Fruit fly (Drosophila melanogaster) whole organism: Measurements from ENCODE around the gene CG11178.

Experiments
- CG8478 ChIP-seq: fragments of >200 bp; optimal IDR thresholded peaks from 2 replicates; lab custom pipeline; 2018; ENCODE audit warnings: inconsistent platforms
- Dll ChIP-seq: fragments of >200 bp; optimal IDR thresholded peaks from 2 replicates; lab custom pipeline; 2017

DNA sequence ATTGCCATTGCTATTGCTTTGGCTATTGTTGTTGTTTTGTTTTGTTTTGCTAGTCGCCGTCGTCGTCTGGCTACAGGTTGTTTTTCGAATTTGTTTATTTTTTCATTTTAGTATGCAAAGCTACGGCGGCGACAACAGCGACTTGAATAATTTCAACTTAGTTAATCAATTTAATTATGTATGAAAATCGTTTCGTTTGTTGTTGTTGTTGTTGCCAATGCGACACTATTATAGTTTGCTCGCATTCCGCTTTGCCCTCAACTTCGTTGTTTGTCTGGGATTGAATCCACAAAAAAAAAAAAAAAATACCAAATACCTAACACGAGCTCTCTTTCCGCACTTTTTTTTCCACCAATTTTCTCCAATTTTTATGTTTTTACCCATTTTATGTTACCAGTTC lies 22.4 kb downstream of the CG11178 start:
- no peak for TF ChIP-seq Dll (lab: Kevin White, UChicago)
- no peak for TF ChIP-seq CG8478
